Worm (Caenorhabditis elegans): ENCODE measurements around the gene Y53G8AR.6.
A peak's percentile ranks its signal among the peaks of the same experiment; 100 is the strongest.

DNA sequence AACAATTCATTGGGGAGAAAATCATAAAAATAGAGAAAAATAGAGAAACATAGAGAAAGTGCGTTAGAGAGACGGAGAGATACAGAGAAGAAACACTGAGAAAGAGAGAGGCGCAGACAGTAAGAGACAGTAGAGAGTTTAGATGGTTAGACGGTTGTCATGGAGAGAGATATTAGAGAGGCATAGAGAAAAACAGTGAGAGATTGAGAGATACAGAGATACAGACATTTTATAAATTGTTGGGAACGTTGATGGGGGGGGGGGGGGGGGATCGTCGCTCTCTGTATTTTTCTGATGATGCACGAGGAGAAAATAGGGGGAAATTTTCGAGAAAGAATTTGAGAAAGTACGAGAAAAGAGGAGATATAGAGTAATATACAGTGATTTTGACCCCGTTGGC, 15.2 kb upstream of the Y53G8AR.6 start:
- TF ChIP-seq tab-1 (GFP tag; IDR thresholded peaks at IDR 0.05) (no peak), med-1 (GFP tag; optimal IDR thresholded peaks at IDR 0.05; ENCODE audit: insufficient read depth) (no peak), ztf-29 (GFP tag; IDR thresholded peaks at IDR 0.05) (no peak), ztf-23 (GFP tag; IDR thresholded peaks at IDR 0.05) (0 out of 2 replicates have a peak, but pooled peaks have one; percentile 39), flt-1 (GFP tag; IDR thresholded peaks at IDR 0.05) (no peak), klf-2 (GFP tag; conservative IDR thresholded peaks at IDR 0.05) (no peak)
